Worm (Caenorhabditis elegans): ENCODE data around the gene C49F5.5.

DNA sequence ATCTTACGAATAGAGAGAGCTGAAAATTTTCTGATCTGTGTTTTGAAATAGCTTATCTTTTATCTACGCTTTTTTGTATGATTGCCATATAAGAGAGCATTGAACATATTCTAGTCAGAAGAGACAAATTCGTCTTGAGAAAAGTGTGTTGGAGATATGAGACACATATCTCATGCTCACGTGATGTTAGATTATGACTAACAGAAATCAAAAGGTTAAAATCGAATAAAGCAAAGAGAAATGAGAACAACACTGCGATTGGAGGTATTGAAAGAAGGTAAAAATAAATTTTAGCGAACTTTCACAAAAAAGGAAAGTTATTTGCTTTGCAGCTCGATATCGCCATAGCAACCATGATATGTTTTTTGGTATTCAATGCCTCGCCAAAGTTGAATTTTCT is 3.9 kb upstream of the C49F5.5 start, which contains the start of gene nhr-167:
- TF ChIP-seq sptf-1 (tag; optimal IDR thresholded peaks at IDR 0.05), result no peak
- TF ChIP-seq lsy-2 (tag; optimal IDR thresholded peaks at IDR 0.05), result no peak
- no peak for TF ChIP-seq unc-39 (tag; optimal IDR thresholded peaks at IDR 0.05)
